Worm (Caenorhabditis elegans) whole organism, L3 larva: ENCODE data around the gene C33G3.4.

Experiments
- R02D3.7 ChIP-seq: fragments of 150-350 bp; optimal IDR thresholded peaks from 2 replicates; lab custom pipeline; 2014; ENCODE audit warnings: missing biosample characterization, missing genetic modification characterization
- ZK546.5 ChIP-seq: sonication (generic microtip); optimal IDR thresholded peaks from 2 replicates; lab custom pipeline; 2017; ENCODE audit warnings: missing biosample characterization, missing genetic modification characterization
- aly-2 ChIP-seq: fragments of 150-350 bp; optimal IDR thresholded peaks from 2 replicates; lab custom pipeline; 2014; ENCODE audit warnings: missing biosample characterization, missing genetic modification characterization
- ama-1 ChIP-seq: fragments of 150-350 bp; optimal IDR thresholded peaks from 2 replicates; lab custom pipeline; 2018
- ceh-16 ChIP-seq: sonication (generic microtip); optimal IDR thresholded peaks from 2 replicates; lab custom pipeline; 2017; ENCODE audit warnings: missing biosample characterization, missing genetic modification characterization
- ceh-28 ChIP-seq: fragments of 150-350 bp; optimal IDR thresholded peaks from 2 replicates; lab custom pipeline; 2014; ENCODE audit warnings: missing biosample characterization, missing genetic modification reagents, missing genetic modification characterization
- ceh-82 ChIP-seq: fragments of 150-350 bp; optimal IDR thresholded peaks from 2 replicates; lab custom pipeline; 2014; ENCODE audit warnings: missing biosample characterization, missing genetic modification characterization
- ceh-9 ChIP-seq: sonication (generic microtip); optimal IDR thresholded peaks from 2 replicates; lab custom pipeline; 2018; ENCODE audit warnings: missing biosample characterization, missing genetic modification characterization
- daf-12 ChIP-seq: fragments of 150-350 bp; optimal IDR thresholded peaks from 2 replicates; lab custom pipeline; 2014; ENCODE audit warnings: missing biosample characterization, missing genetic modification reagents, missing genetic modification characterization
- egl-5 ChIP-seq: fragments of 150-350 bp; optimal IDR thresholded peaks from 2 replicates; lab custom pipeline; 2017; ENCODE audit warnings: missing biosample characterization, missing genetic modification reagents, missing genetic modification characterization, inconsistent platforms
- elt-1 ChIP-seq: fragments of 150-350 bp; optimal IDR thresholded peaks from 2 replicates; lab custom pipeline; 2014; ENCODE audit warnings: missing biosample characterization, missing genetic modification characterization
- elt-2 ChIP-seq: sonication (generic microtip); optimal IDR thresholded peaks from 2 replicates; lab custom pipeline; 2016; ENCODE audit warnings: missing genetic modification reagents, mild to moderate bottlenecking, missing genetic modification characterization, missing compliant biosample characterization
- elt-3 ChIP-seq, 3 experiments: fragments of 150-350 bp in 1 of 3; sonication (generic microtip) in 2 of 3; optimal IDR thresholded peaks; 2 replicates in 2 of 3; 4 replicates in 1 of 3; lab custom pipeline; 2014 to 2017; ENCODE audit warnings: missing biosample characterization in 3 of 3, missing genetic modification characterization in 3 of 3
- eor-1 ChIP-seq, 2 experiments: fragments of 150-350 bp; optimal IDR thresholded peaks; 2 replicates each; lab custom pipeline; 2014 to 2018; ENCODE audit warnings: missing biosample characterization in 2 of 2, missing genetic modification characterization in 2 of 2
- fkh-2 ChIP-seq: fragments of 150-350 bp; optimal IDR thresholded peaks from 2 replicates; lab custom pipeline; 2014; ENCODE audit warnings: missing biosample characterization, missing genetic modification reagents, missing genetic modification characterization
- fos-1 ChIP-seq: fragments of 150-350 bp; optimal IDR thresholded peaks from 2 replicates; lab custom pipeline; 2014; ENCODE audit warnings: missing biosample characterization, missing genetic modification characterization
- hmg-11 ChIP-seq: sonication (generic microtip); optimal IDR thresholded peaks from 2 replicates; lab custom pipeline; 2016; ENCODE audit warnings: missing genetic modification characterization, missing compliant biosample characterization
- jun-1 ChIP-seq: fragments of 150-350 bp; optimal IDR thresholded peaks from 2 replicates; lab custom pipeline; 2014; ENCODE audit warnings: missing biosample characterization, missing genetic modification reagents, missing genetic modification characterization
- lin-39 ChIP-seq: fragments of 150-350 bp; optimal IDR thresholded peaks from 2 replicates; lab custom pipeline; 2018; ENCODE audit warnings: missing biosample characterization, missing genetic modification reagents, missing genetic modification characterization
- lsy-12 ChIP-seq: sonication (generic microtip); optimal IDR thresholded peaks from 2 replicates; lab custom pipeline; 2016; ENCODE audit warnings: mild to moderate bottlenecking, missing genetic modification characterization, missing compliant biosample characterization
- mdl-1 ChIP-seq: fragments of 150-350 bp; optimal IDR thresholded peaks from 2 replicates; lab custom pipeline; 2014; ENCODE audit warnings: missing biosample characterization, missing genetic modification characterization
- mml-1 ChIP-seq: fragments of 150-350 bp; sonication (generic microtip); optimal IDR thresholded peaks from 3 replicates; lab custom pipeline; 2014; ENCODE audit warnings: missing biosample characterization, missing genetic modification characterization
- nhr-11 ChIP-seq: fragments of 150-350 bp; optimal IDR thresholded peaks from 2 replicates; lab custom pipeline; 2014; ENCODE audit warnings: missing biosample characterization, missing genetic modification characterization
- nhr-12 ChIP-seq: fragments of 150-350 bp; optimal IDR thresholded peaks from 2 replicates; lab custom pipeline; 2014; ENCODE audit warnings: missing biosample characterization, missing genetic modification characterization
- nhr-23 ChIP-seq: fragments of 150-350 bp; optimal IDR thresholded peaks from 2 replicates; lab custom pipeline; 2014; ENCODE audit warnings: missing biosample characterization, missing genetic modification reagents, missing genetic modification characterization
- nhr-237 ChIP-seq: fragments of 150-350 bp; optimal IDR thresholded peaks from 2 replicates; lab custom pipeline; 2014; ENCODE audit warnings: missing biosample characterization, missing genetic modification characterization
- nhr-25 ChIP-seq: sonication (generic microtip); optimal IDR thresholded peaks from 2 replicates; lab custom pipeline; 2017; ENCODE audit warnings: missing biosample characterization, missing genetic modification characterization
- nhr-28 ChIP-seq: fragments of 150-350 bp; optimal IDR thresholded peaks from 2 replicates; lab custom pipeline; 2014; ENCODE audit warnings: missing biosample characterization, missing genetic modification characterization
- nhr-43 ChIP-seq: sonication (generic microtip); optimal IDR thresholded peaks from 2 replicates; lab custom pipeline; 2016; ENCODE audit warnings: mild to moderate bottlenecking, missing genetic modification characterization, missing compliant biosample characterization; ENCODE audit not compliant: poor library complexity, severe bottlenecking
- nhr-67 ChIP-seq: fragments of 150-350 bp; optimal IDR thresholded peaks from 2 replicates; lab custom pipeline; 2014; ENCODE audit warnings: missing biosample characterization, missing genetic modification characterization
- nhr-76 ChIP-seq: fragments of 150-350 bp; sonication (generic microtip); optimal IDR thresholded peaks from 5 replicates; lab custom pipeline; 2014; ENCODE audit warnings: missing biosample characterization, missing genetic modification characterization
- nhr-77 ChIP-seq: fragments of 150-350 bp; optimal IDR thresholded peaks from 2 replicates; lab custom pipeline; 2014; ENCODE audit warnings: missing biosample characterization, missing genetic modification characterization
- pqm-1 ChIP-seq: fragments of 150-350 bp; optimal IDR thresholded peaks from 2 replicates; lab custom pipeline; 2017; ENCODE audit warnings: missing biosample characterization, missing genetic modification characterization, inconsistent platforms
- sea-2 ChIP-seq: fragments of 150-350 bp; sonication (generic microtip); optimal IDR thresholded peaks from 4 replicates; lab custom pipeline; 2014; ENCODE audit warnings: missing biosample characterization, missing genetic modification reagents, missing genetic modification characterization
- skn-1 ChIP-seq: fragments of 150-350 bp; optimal IDR thresholded peaks from 2 replicates; lab custom pipeline; 2014; ENCODE audit warnings: missing biosample characterization, missing genetic modification characterization
- tbx-2 ChIP-seq: sonication (generic microtip); optimal IDR thresholded peaks from 2 replicates; lab custom pipeline; 2016; ENCODE audit warnings: mild to moderate bottlenecking, missing genetic modification characterization, missing compliant biosample characterization
- unc-39 ChIP-seq: sonication (generic microtip); optimal IDR thresholded peaks from 4 replicates; lab custom pipeline; 2017; ENCODE audit warnings: missing biosample characterization, missing genetic modification characterization
- zag-1 ChIP-seq: fragments of 150-350 bp; optimal IDR thresholded peaks from 2 replicates; lab custom pipeline; 2014; ENCODE audit warnings: missing biosample characterization, missing genetic modification characterization
- ztf-4 ChIP-seq: fragments of 150-350 bp; optimal IDR thresholded peaks from 2 replicates; lab custom pipeline; 2014; ENCODE audit warnings: missing biosample characterization, missing genetic modification characterization

The C33G3.4 gene

ce11 chrX:14102474-14102873, 31.5 kb downstream of the C33G3.4 start:
- TF ChIP-seq nhr-12 (tag; lab: Kevin White, UChicago) (no peak), ceh-9 (tag; lab: Kevin White, UChicago) (no peak), nhr-23 (no peak), ZK546.5 (tag; lab: Kevin White, UChicago) (no peak), nhr-76 (tag; lab: Kevin White, UChicago) (no peak), lsy-12 (tag; lab: Kevin White, UChicago) (no peak), nhr-11 (tag; lab: Kevin White, UChicago) (no peak), jun-1 (tag; lab: Kevin White, UChicago) (no peak), nhr-67 (tag; lab: Kevin White, UChicago) (no peak), daf-12 (tag; lab: Kevin White, UChicago) (no peak), ceh-82 (no peak), egl-5 (tag; lab: Kevin White, UChicago) (no peak)

ce11 chrX:14108245-14108644, 37.3 kb downstream of the C33G3.4 start, which contains the start of gene F16B12.7:
TSS of gene F16B12.7 (plus strand) at chrX:14108545.
- TF ChIP-seq tbx-2 (tag; lab: Kevin White, UChicago) = no peak
- no peak for TF ChIP-seq nhr-237 (tag; lab: Kevin White, UChicago)
- no peak for TF ChIP-seq ceh-9 (tag; lab: Kevin White, UChicago)
- no peak for TF ChIP-seq ztf-4
- no peak for TF ChIP-seq ZK546.5 (tag; lab: Kevin White, UChicago)
- TF ChIP-seq nhr-77 (tag; lab: Kevin White, UChicago) = no peak
- TF ChIP-seq ceh-16 (tag; lab: Kevin White, UChicago) = no peak
- TF ChIP-seq aly-2 (tag; lab: Kevin White, UChicago) = no peak
- TF ChIP-seq skn-1 = no peak
- TF ChIP-seq elt-2 = no peak
- TF ChIP-seq unc-39 (tag; lab: Kevin White, UChicago) = no peak
- TF ChIP-seq egl-5 (tag; lab: Kevin White, UChicago) = no peak
- no peak for TF ChIP-seq mdl-1 (tag; lab: Kevin White, UChicago)
- no peak for TF ChIP-seq mml-1
- TF ChIP-seq eor-1 (tag; optimal IDR thresholded peaks at IDR 0.05; lab: Kevin White, UChicago) = no peak

DNA sequence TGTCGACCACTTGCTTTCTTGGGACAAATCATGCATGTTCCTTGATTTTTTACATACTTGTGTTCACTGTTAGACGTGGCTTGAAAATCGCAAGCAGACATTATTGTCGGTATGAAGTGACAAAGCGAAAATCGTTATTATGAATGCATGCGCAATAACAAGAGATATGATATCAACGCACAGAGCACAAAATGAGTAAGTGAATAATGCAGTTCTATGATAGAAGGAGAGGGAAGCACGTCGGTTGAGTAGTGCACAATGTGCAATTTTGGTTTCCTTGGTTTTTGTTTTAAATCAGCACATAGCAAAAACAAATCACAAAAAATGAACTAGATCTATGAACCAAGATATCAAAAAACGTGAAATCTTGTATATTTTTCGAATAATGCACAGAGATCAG, 42.4 kb downstream of the C33G3.4 start, which contains the start of gene nhr-281:
Gene nhr-281 (minus strand): TSS at position 101 of the 400 bp plus-strand sequence.
- TF ChIP-seq fkh-2 (tag; lab: Kevin White, UChicago) = no peak
- no peak for TF ChIP-seq R02D3.7
- no peak for TF ChIP-seq aly-2 (tag; lab: Kevin White, UChicago)
- TF ChIP-seq ama-1 = no peak
- TF ChIP-seq nhr-28 = no peak
- TF ChIP-seq nhr-77 (tag; lab: Kevin White, UChicago) = no peak
- TF ChIP-seq ceh-28 (tag; lab: Kevin White, UChicago) = no peak
- no peak for TF ChIP-seq egl-5 (tag; lab: Kevin White, UChicago)

DNA sequence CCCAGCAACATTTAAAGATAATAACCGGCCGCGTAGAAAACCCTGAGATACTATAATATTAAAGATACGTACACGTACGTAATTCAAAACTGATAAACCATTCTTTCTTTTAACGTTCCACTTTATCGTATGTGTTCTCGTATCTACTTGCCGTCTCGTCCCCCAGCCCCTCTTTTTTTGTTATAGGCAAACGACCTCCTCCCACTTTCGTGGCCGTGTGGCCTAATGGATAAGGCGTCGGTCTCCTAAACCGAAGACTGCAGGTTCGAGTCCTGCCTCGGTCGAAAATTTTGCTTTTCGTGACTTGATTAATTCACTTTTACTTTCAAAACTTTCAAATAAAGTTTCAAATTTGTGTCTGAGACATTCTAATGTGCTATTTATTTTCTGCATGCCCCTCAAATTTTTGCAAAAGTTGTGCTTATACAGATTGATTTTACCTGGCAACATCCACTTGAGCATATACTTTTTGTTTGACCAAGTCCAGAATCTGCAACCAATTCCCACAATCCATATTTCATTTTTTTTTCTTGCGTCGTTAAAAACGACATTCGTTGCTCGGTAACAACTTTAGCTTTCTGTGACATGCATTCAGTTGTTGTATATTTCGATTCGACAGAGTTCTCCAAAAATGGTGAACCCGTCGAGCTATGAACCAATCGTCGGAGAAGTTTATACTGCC, 44.7 kb downstream of the C33G3.4 start, which contains the start of gene F28H6.7:
Gene F28H6.7 (plus strand): TSS at position 632 of the 682 bp plus-strand sequence.
- TF ChIP-seq nhr-11 (tag; lab: Kevin White, UChicago) = no peak
- peak; percentile 32 for TF ChIP-seq nhr-25
- TF ChIP-seq zag-1 (tag; lab: Kevin White, UChicago) = no peak
- TF ChIP-seq R02D3.7 = no peak
- TF ChIP-seq pqm-1 (tag; lab: Kevin White, UChicago) = peak; percentile 36
- TF ChIP-seq egl-5 (tag; lab: Kevin White, UChicago) = peak; percentile 40
- TF ChIP-seq elt-3 (tag; optimal IDR thresholded peaks at IDR 0.05; lab: Kevin White, UChicago) = no peak
- TF ChIP-seq lsy-12 (tag; lab: Kevin White, UChicago) = peak; percentile 27
- peak; percentile 22 for TF ChIP-seq jun-1 (tag; lab: Kevin White, UChicago)
- no peak for TF ChIP-seq ceh-9 (tag; lab: Kevin White, UChicago)
- no peak for TF ChIP-seq nhr-12 (tag; lab: Kevin White, UChicago)
- TF ChIP-seq eor-1 (tag; optimal IDR thresholded peaks at IDR 0.05; lab: Kevin White, UChicago) = no peak
- TF ChIP-seq sea-2 = no peak
- peak; percentile 4 for TF ChIP-seq lin-39 (tag; lab: Kevin White, UChicago)
- TF ChIP-seq hmg-11 (tag; lab: Kevin White, UChicago) = peak; percentile 58
- peak; percentile 23 for TF ChIP-seq nhr-43
- peak; percentile 59 for TF ChIP-seq elt-2
- TF ChIP-seq nhr-76 (tag; lab: Kevin White, UChicago) = peak; percentile 38
- no peak for TF ChIP-seq unc-39 (tag; lab: Kevin White, UChicago)
- no peak for TF ChIP-seq fos-1
- no peak for TF ChIP-seq elt-1 (tag; lab: Kevin White, UChicago)
